Worm (Caenorhabditis elegans): Measurements from ENCODE around the gene T25B2.4.

The T25B2.4 gene

ce11 chrX:6219892-6220291 lies 41.8 kb downstream of the T25B2.4 start (continued):
- peak; percentile 69 for TF ChIP-seq ceh-6 (GFP tag; optimal IDR thresholded peaks at IDR 0.05)
- peak; percentile 35 for TF ChIP-seq hlh-15 (tag; optimal IDR thresholded peaks at IDR 0.05)
- no peak for TF ChIP-seq hlh-30 (tag; optimal IDR thresholded peaks at IDR 0.05; ENCODE audit: insufficient read depth)
- TF ChIP-seq rnt-1 (tag; optimal IDR thresholded peaks at IDR 0.05), result no peak
- no peak for TF ChIP-seq sox-2 (GFP tag; IDR thresholded peaks at IDR 0.05)
- no peak for TF ChIP-seq npax-4 (tag; optimal IDR thresholded peaks at IDR 0.05)
- TF ChIP-seq lim-6 (tag; optimal IDR thresholded peaks at IDR 0.05), result no peak
- peak; percentile 45 for TF ChIP-seq ceh-14 (tag; optimal IDR thresholded peaks at IDR 0.05)
- TF ChIP-seq ceh-18 (tag; optimal IDR thresholded peaks at IDR 0.05), result peak; percentile 61
- no peak for TF ChIP-seq eyg-1 (tag; optimal IDR thresholded peaks at IDR 0.05)
- TF ChIP-seq C38D4.7 (GFP tag; optimal IDR thresholded peaks at IDR 0.05), result peak; percentile 50
- TF ChIP-seq zip-5 (tag; optimal IDR thresholded peaks at IDR 0.05), result no peak
- TF ChIP-seq ceh-45 (GFP tag; IDR thresholded peaks at IDR 0.05), result peak; percentile 53; the same call in 1 of the 2 replicates
- no peak for TF ChIP-seq unc-86 (tag; optimal IDR thresholded peaks at IDR 0.05)
- peak; percentile 36 for TF ChIP-seq tbx-2 (tag; optimal IDR thresholded peaks at IDR 0.05)
- TF ChIP-seq ceh-31 (tag; optimal IDR thresholded peaks at IDR 0.05), result no peak
- no peak for TF ChIP-seq sox-4 (tag; optimal IDR thresholded peaks at IDR 0.05)
- TF ChIP-seq sdc-2 (tag; optimal IDR thresholded peaks at IDR 0.05), result peak; percentile 33
- TF ChIP-seq pha-2 (tag; optimal IDR thresholded peaks at IDR 0.05), result no peak
- TF ChIP-seq lin-11 (tag; optimal IDR thresholded peaks at IDR 0.05), result peak; percentile 35
- peak; percentile 35 for TF ChIP-seq hlh-13 (GFP tag; optimal IDR thresholded peaks at IDR 0.05)
- TF ChIP-seq gmeb-2 (tag; optimal IDR thresholded peaks at IDR 0.05), result peak; percentile 40
- no peak for TF ChIP-seq mec-3 (tag; optimal IDR thresholded peaks at IDR 0.05; ENCODE audit: borderline replicate concordance)
- no peak for TF ChIP-seq K09A11.1 (tag; optimal IDR thresholded peaks at IDR 0.05; ENCODE audit: insufficient read depth)
- no peak for TF ChIP-seq ceh-22 (tag; optimal IDR thresholded peaks at IDR 0.05)
- no peak for TF ChIP-seq nfya-1 (tag; optimal IDR thresholded peaks at IDR 0.05)
- TF ChIP-seq ceh-19 (GFP tag; optimal IDR thresholded peaks at IDR 0.05), result no peak
- TF ChIP-seq pha-4 (tag; optimal IDR thresholded peaks at IDR 0.05), result no peak
- TF ChIP-seq unc-55 (GFP tag; optimal IDR thresholded peaks at IDR 0.05), result no peak
- peak; percentile 13 for TF ChIP-seq F13H6.1 (tag; optimal IDR thresholded peaks at IDR 0.05)
- peak; percentile 42 for TF ChIP-seq ref-2 (tag; optimal IDR thresholded peaks at IDR 0.05)
- peak; percentile 52 for TF ChIP-seq C08G9.2 (tag; optimal IDR thresholded peaks at IDR 0.05)
- TF ChIP-seq K02D7.2 (tag; optimal IDR thresholded peaks at IDR 0.05), result no peak
- peak; percentile 2 for TF ChIP-seq fkh-6 (tag; optimal IDR thresholded peaks at IDR 0.05)
- no peak for TF ChIP-seq pag-3 (tag; optimal IDR thresholded peaks at IDR 0.05; ENCODE audit: borderline replicate concordance)
- peak; percentile 48 for TF ChIP-seq fax-1 (tag; optimal IDR thresholded peaks at IDR 0.05)
- peak; percentile 47 for TF ChIP-seq madf-2 (tag; optimal IDR thresholded peaks at IDR 0.05)

DNA sequence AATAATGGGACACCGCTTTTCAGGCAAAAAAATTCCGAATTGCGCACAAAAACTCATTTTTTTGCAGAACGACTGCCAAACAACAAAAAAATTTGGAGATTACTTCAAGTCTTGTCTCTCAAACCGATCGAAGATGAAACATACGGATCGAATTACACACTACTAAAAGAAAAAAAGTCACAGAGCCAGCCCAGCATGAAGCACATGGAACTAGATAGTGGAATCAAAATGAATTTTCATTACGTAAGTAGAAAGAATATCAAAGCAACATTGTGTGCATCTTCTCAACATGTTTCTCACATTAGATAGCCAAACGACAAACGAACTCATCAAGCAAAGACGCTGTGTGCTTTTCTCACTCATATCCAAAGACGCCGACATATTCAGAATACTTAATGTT lies 43.1 kb downstream of the T25B2.4 start:
- TF ChIP-seq K02D7.2 (tag; optimal IDR thresholded peaks at IDR 0.05) (no peak), rnt-1 (tag; optimal IDR thresholded peaks at IDR 0.05) (no peak), ama-1 (optimal IDR thresholded peaks at IDR 0.05) (no peak), pha-2 (tag; optimal IDR thresholded peaks at IDR 0.05) (no peak), ceh-19 (GFP tag; optimal IDR thresholded peaks at IDR 0.05) (no peak), fkh-6 (tag; optimal IDR thresholded peaks at IDR 0.05) (no peak), elt-2 (tag; optimal IDR thresholded peaks at IDR 0.05) (no peak), ref-2 (tag; optimal IDR thresholded peaks at IDR 0.05) (no peak), syd-9 (tag; optimal IDR thresholded peaks at IDR 0.05) (no peak), tbx-2 (tag; optimal IDR thresholded peaks at IDR 0.05) (no peak), unc-86 (tag; optimal IDR thresholded peaks at IDR 0.05) (no peak), hlh-13 (GFP tag; optimal IDR thresholded peaks at IDR 0.05) (no peak), ceh-6 (GFP tag; optimal IDR thresholded peaks at IDR 0.05) (no peak), eyg-1 (tag; optimal IDR thresholded peaks at IDR 0.05) (no peak), odd-2 (tag; optimal IDR thresholded peaks at IDR 0.05) (no peak), ceh-34 (tag; optimal IDR thresholded peaks at IDR 0.05) (no peak), pha-4 (tag; optimal IDR thresholded peaks at IDR 0.05) (no peak), Y22D7AL.16 (tag; optimal IDR thresholded peaks at IDR 0.05) (no peak), ztf-16 (tag; optimal IDR thresholded peaks at IDR 0.05) (no peak), sdc-2 (tag; optimal IDR thresholded peaks at IDR 0.05) (no peak)
